Worm (Caenorhabditis elegans): ENCODE data around the gene kup-1.

ce11 chrV:11997403-11997802 is 43.3 kb downstream of the kup-1 start:
- no peak for TF ChIP-seq attf-4 (tag; optimal IDR thresholded peaks at IDR 0.05)
- TF ChIP-seq hlh-30 (tag; optimal IDR thresholded peaks at IDR 0.05; ENCODE audit: insufficient read depth), result no peak
- no peak for TF ChIP-seq pqm-1 (tag; optimal IDR thresholded peaks at IDR 0.05)
- TF ChIP-seq saeg-2 (GFP tag; IDR thresholded peaks at IDR 0.05), result no peak
- no peak for TF ChIP-seq egl-27 (tag; optimal IDR thresholded peaks at IDR 0.05)
- no peak for TF ChIP-seq tra-1 (GFP tag; IDR thresholded peaks at IDR 0.05)
- no peak for TF ChIP-seq T26A8.4 (GFP tag; IDR thresholded peaks at IDR 0.05)
- no peak for TF ChIP-seq aly-2 (tag; optimal IDR thresholded peaks at IDR 0.05)
- no peak for TF ChIP-seq nhr-10 (tag; optimal IDR thresholded peaks at IDR 0.05)
- TF ChIP-seq lin-13 (GFP tag; optimal IDR thresholded peaks at IDR 0.05), result no peak
- TF ChIP-seq ZK337.2 (GFP tag; IDR thresholded peaks at IDR 0.05), result no peak
- no peak for TF ChIP-seq lin-15B (tag; optimal IDR thresholded peaks at IDR 0.05)
- no peak for TF ChIP-seq arid-1 (GFP tag; conservative IDR thresholded peaks at IDR 0.05)
- TF ChIP-seq ceh-62 (tag; optimal IDR thresholded peaks at IDR 0.05), result no peak
